Fruit fly (Drosophila melanogaster) whole organism, prepupa: ENCODE results near the gene Ski6.

ENCODE experiments used
- CG10631 ChIP-seq: fragments of 200-800 bp; sonication (Bioruptor generic); optimal IDR thresholded peaks from 2 replicates; lab custom pipeline; 2016; ENCODE audit warnings: missing biosample characterization, missing genetic modification characterization
- CG1621 ChIP-seq: fragments of 200-800 bp; sonication (Bioruptor generic); optimal IDR thresholded peaks from 3 replicates; lab custom pipeline; 2018; ENCODE audit warnings: missing biosample characterization, mild to moderate bottlenecking, missing genetic modification characterization
- CG34406 ChIP-seq: fragments of 200-800 bp; sonication (Bioruptor generic); optimal IDR thresholded peaks from 3 replicates; lab custom pipeline; 2016; ENCODE audit warnings: missing biosample characterization, missing genetic modification characterization
- CG6276 ChIP-seq: fragments of 200-800 bp; sonication (Bioruptor generic); optimal IDR thresholded peaks from 2 replicates; lab custom pipeline; 2017; ENCODE audit warnings: missing biosample characterization, mild to moderate bottlenecking, missing genetic modification characterization
- CG6854 ChIP-seq: fragments of 200-800 bp; sonication (Bioruptor generic); optimal IDR thresholded peaks from 2 replicates; lab custom pipeline; 2017; ENCODE audit warnings: missing biosample characterization, mild to moderate bottlenecking, missing genetic modification characterization
- CG9139 ChIP-seq: fragments of 200-800 bp; sonication (Bioruptor generic); optimal IDR thresholded peaks from 3 replicates; lab custom pipeline; 2017; ENCODE audit warnings: missing biosample characterization, mild to moderate bottlenecking, missing genetic modification characterization
- Gug ChIP-seq: fragments of 200-800 bp; sonication (Bioruptor generic); IDR thresholded peaks from 2 replicates; pipeline ENCODE4 v1.3.6; 2022; ENCODE audit warnings: missing biosample characterization, missing genetic modification characterization
- Lpt ChIP-seq: fragments of 200-800 bp; sonication (Bioruptor generic); optimal IDR thresholded peaks from 3 replicates; lab custom pipeline; 2016; ENCODE audit warnings: missing biosample characterization, missing genetic modification characterization
- salr ChIP-seq, 2 experiments: fragments of 200-800 bp; sonication (Bioruptor generic); optimal IDR thresholded peaks; 3 replicates each; lab custom pipeline; 2016 to 2018; ENCODE audit warnings: missing biosample characterization in 2 of 2, missing genetic modification characterization in 2 of 2, mild to moderate bottlenecking in 1 of 2

dm6 chr2L:13239689-13240088 is 17.5 kb upstream of the Ski6 start, which contains the start of gene Jhbp13:
- no peak for TF ChIP-seq CG1621
- TF ChIP-seq CG6854 (GFP tag; lab: Kevin White, UChicago), result no peak
- no peak for TF ChIP-seq CG6276
- TF ChIP-seq Lpt (GFP tag; lab: Kevin White, UChicago), result no peak
- no peak for TF ChIP-seq salr (GFP tag; optimal IDR thresholded peaks at IDR 0.05; lab: Kevin White, UChicago)
- TF ChIP-seq Gug (GFP tag; lab: Robert Waterston, UW), result no peak
- TF ChIP-seq CG10631 (GFP tag; lab: Kevin White, UChicago), result no peak
- TF ChIP-seq CG34406 (GFP tag; lab: Kevin White, UChicago), result no peak
- TF ChIP-seq CG9139, result no peak
